Fruit fly (Drosophila melanogaster) whole organism, pupa: ENCODE results near the gene CD98hc.

ENCODE experiments used
- CG17806 ChIP-seq: fragments of 200-800 bp; sonication (Bioruptor generic); optimal IDR thresholded peaks from 2 replicates; lab custom pipeline; 2018; ENCODE audit warnings: missing biosample characterization, mild to moderate bottlenecking, missing genetic modification characterization, moderate library complexity
- CG34367 ChIP-seq: fragments of 200-800 bp; sonication (Bioruptor generic); optimal IDR thresholded peaks from 2 replicates; lab custom pipeline; 2018; ENCODE audit warnings: missing biosample characterization, mild to moderate bottlenecking, missing genetic modification characterization
- CG4496 ChIP-seq: fragments of 200-800 bp; sonication (Bioruptor generic); IDR thresholded peaks from 3 replicates; pipeline ENCODE4 v1.3.6; 2022; ENCODE audit warnings: missing biosample characterization, missing genetic modification characterization
- CG8159 ChIP-seq: fragments of 200-800 bp; sonication (Bioruptor generic); optimal IDR thresholded peaks from 3 replicates; lab custom pipeline; 2018; ENCODE audit warnings: missing biosample characterization, mild to moderate bottlenecking, missing genetic modification characterization, moderate library complexity
- CG9948 ChIP-seq: fragments of 200-800 bp; sonication (Bioruptor generic); optimal IDR thresholded peaks from 2 replicates; lab custom pipeline; 2018; ENCODE audit warnings: missing biosample characterization, mild to moderate bottlenecking, missing genetic modification characterization, moderate library complexity
- D1 ChIP-seq: fragments of 200-800 bp; sonication (Bioruptor generic); optimal IDR thresholded peaks from 2 replicates; lab custom pipeline; 2018; ENCODE audit warnings: missing biosample characterization, mild to moderate bottlenecking, missing genetic modification characterization, moderate library complexity
- Pif1B ChIP-seq: fragments of 200-800 bp; sonication (Bioruptor generic); optimal IDR thresholded peaks from 3 replicates; lab custom pipeline; 2016; ENCODE audit warnings: missing biosample characterization, missing genetic modification characterization
- Snoo ChIP-seq: fragments of 200-800 bp; sonication (Bioruptor generic); optimal IDR thresholded peaks from 3 replicates; lab custom pipeline; 2017; ENCODE audit warnings: missing biosample characterization, mild to moderate bottlenecking, missing genetic modification characterization, inconsistent platforms
- gl ChIP-seq: fragments of 200-800 bp; sonication (Bioruptor generic); optimal IDR thresholded peaks from 2 replicates; lab custom pipeline; 2018; ENCODE audit warnings: missing biosample characterization, mild to moderate bottlenecking, missing genetic modification characterization

- TF ChIP-seq D1 (peak; percentile 80), gl (peak; percentile 79), CG34367 (tag; lab: Kevin White, UChicago) (peak; percentile 92), CG8159 (tag; lab: Kevin White, UChicago) (peak; percentile 96), CG9948 (peak; percentile 93), Snoo (peak; percentile 95), Pif1B (GFP tag; lab: Kevin White, UChicago) (peak; percentile 94), CG17806 (peak; percentile 93), CG4496 (peak; percentile 99)
Measured at dm6 chr3R:8001074-8001669, 22.9 kb upstream of the CD98hc start, which contains the start of the genes Kmn2 and CG2698.
